Worm (Caenorhabditis elegans) whole organism, early embryonic: ENCODE measurements around the gene nep-12.

Experiments
- B0310.2 ChIP-seq: sonication (generic microtip); optimal IDR thresholded peaks from 2 replicates; lab custom pipeline; 2016; ENCODE audit warnings: mild to moderate bottlenecking, missing genetic modification characterization, missing compliant biosample characterization
- F13C5.2 ChIP-seq: sonication (generic microtip); optimal IDR thresholded peaks from 2 replicates; lab custom pipeline; 2017; ENCODE audit warnings: mild to moderate bottlenecking, missing genetic modification characterization, inconsistent platforms, missing compliant biosample characterization
- aly-1 ChIP-seq: sonication (generic microtip); optimal IDR thresholded peaks from 2 replicates; lab custom pipeline; 2016; ENCODE audit warnings: missing genetic modification characterization, missing compliant biosample characterization
- ama-1 ChIP-seq: fragments of 150-350 bp; optimal IDR thresholded peaks from 2 replicates; lab custom pipeline; 2014
- ceh-13 ChIP-seq: fragments of 200-800 bp; sonication (Bioruptor generic); optimal IDR thresholded peaks from 2 replicates; lab custom pipeline; 2018; ENCODE audit warnings: mild to moderate bottlenecking, missing genetic modification characterization, missing compliant biosample characterization
- ets-7 ChIP-seq: sonication (generic microtip); optimal IDR thresholded peaks from 2 replicates; lab custom pipeline; 2016; ENCODE audit warnings: missing genotype, missing genetic modification characterization, missing compliant biosample characterization
- flt-1 ChIP-seq: fragments of 200-800 bp; sonication (Bioruptor generic); IDR thresholded peaks from 2 replicates; pipeline ENCODE4 v1.3.6; 2022; ENCODE audit warnings: missing genetic modification characterization, missing compliant biosample characterization
- pes-1 ChIP-seq: fragments of 200-800 bp; sonication (Bioruptor generic); IDR thresholded peaks from 2 replicates; pipeline ENCODE4 v1.3.6; 2022; ENCODE audit warnings: missing genetic modification reagents, missing genetic modification characterization, missing compliant biosample characterization
- scrt-1 ChIP-seq: fragments of 200-800 bp; sonication (Bioruptor generic); IDR thresholded peaks from 2 replicates; pipeline ENCODE4 v1.3.6; 2022; ENCODE audit warnings: missing genetic modification characterization, missing compliant biosample characterization
- tbx-11 ChIP-seq: fragments of 200-800 bp; sonication (Bioruptor generic); IDR thresholded peaks from 2 replicates; pipeline ENCODE4 v1.3.6; 2022; ENCODE audit warnings: missing genetic modification characterization, missing compliant biosample characterization

- TF ChIP-seq tbx-11 (GFP tag; lab: Robert Waterston, UW) (no peak), B0310.2 (tag; lab: Kevin White, UChicago) (no peak), ama-1 (lab: Kevin White, UChicago) (no peak), pes-1 (GFP tag; lab: Robert Waterston, UW) (no peak), ets-7 (tag; lab: Kevin White, UChicago) (no peak), aly-1 (tag; lab: Kevin White, UChicago) (no peak), ceh-13 (GFP tag; lab: Kevin White, UChicago) (no peak), flt-1 (GFP tag; lab: Robert Waterston, UW) (no peak), F13C5.2 (no peak), scrt-1 (GFP tag; lab: Robert Waterston, UW) (no peak)
Observed at ce11 chrII:4747063-4747462, 37.3 kb downstream of the nep-12 start.
